Worm (Caenorhabditis elegans) whole organism, L4 larva: ENCODE measurements around the gene pqn-53.

ENCODE experiments used
- D1046.2 ChIP-seq: fragments of 200-800 bp; sonication (Bioruptor generic); IDR thresholded peaks from 2 replicates; pipeline ENCODE4 v1.3.6; 2022; ENCODE audit warnings: missing genetic modification characterization, missing compliant biosample characterization
- F44E2.7 ChIP-seq: fragments of 200-800 bp; sonication (Bioruptor generic); IDR thresholded peaks from 2 replicates; pipeline ENCODE4 v2.1.2; 2022; ENCODE audit warnings: missing genetic modification characterization, missing compliant biosample characterization
- F49E8.2 ChIP-seq: sonication (generic microtip); optimal IDR thresholded peaks from 2 replicates; lab custom pipeline; 2016; ENCODE audit warnings: missing compliant biosample characterization, mild to moderate bottlenecking, missing genetic modification characterization, borderline replicate concordance
- R02D3.7 ChIP-seq: fragments of 150-350 bp; sonication (generic microtip); optimal IDR thresholded peaks from 3 replicates; lab custom pipeline; 2014; ENCODE audit warnings: missing biosample characterization, missing genetic modification characterization
- Y105C5A.15 ChIP-seq: fragments of 200-800 bp; sonication (Bioruptor generic); IDR thresholded peaks from 2 replicates; pipeline ENCODE4 v1.3.6; 2022; ENCODE audit warnings: missing genetic modification characterization, missing compliant biosample characterization
- Y75B8A.6 ChIP-seq: fragments of 200-800 bp; sonication (Bioruptor generic); IDR thresholded peaks from 2 replicates; pipeline ENCODE4 v1.3.6; 2022; ENCODE audit warnings: missing genetic modification reagents, missing genetic modification characterization, missing compliant biosample characterization
- ceh-28 ChIP-seq: fragments of 150-350 bp; optimal IDR thresholded peaks from 2 replicates; lab custom pipeline; 2014; ENCODE audit warnings: missing biosample characterization, missing genetic modification reagents, missing genetic modification characterization
- ceh-44 ChIP-seq: fragments of 200-800 bp; sonication (Bioruptor generic); IDR thresholded peaks from 2 replicates; pipeline ENCODE4 v1.3.6; 2022; ENCODE audit warnings: missing genetic modification reagents, missing genetic modification characterization, missing compliant biosample characterization
- ces-1 ChIP-seq: fragments of 150-350 bp; sonication (generic microtip); optimal IDR thresholded peaks from 4 replicates; lab custom pipeline; 2014; ENCODE audit warnings: missing biosample characterization, missing genetic modification reagents, missing genetic modification characterization
- cey-2 ChIP-seq: sonication (generic microtip); optimal IDR thresholded peaks from 3 replicates; lab custom pipeline; 2017; ENCODE audit warnings: missing genetic modification characterization, mild to moderate bottlenecking, missing compliant biosample characterization, antibody characterized with exemption, borderline replicate concordance; ENCODE audit not compliant: insufficient read depth
- daf-19 ChIP-seq: fragments of 200-800 bp; sonication (Bioruptor generic); conservative IDR thresholded peaks from 2 replicates; pipeline ENCODE4 v1.3.6; 2022; ENCODE audit warnings: missing genetic modification characterization, missing compliant biosample characterization
- dmd-9 ChIP-seq: fragments of 200-800 bp; sonication (Bioruptor generic); IDR thresholded peaks from 2 replicates; pipeline ENCODE4 v1.3.6; 2022; ENCODE audit warnings: missing genetic modification reagents, missing genetic modification characterization, missing compliant biosample characterization
- duxl-1 ChIP-seq: sonication (generic microtip); optimal IDR thresholded peaks from 2 replicates; lab custom pipeline; 2016; ENCODE audit warnings: mild to moderate bottlenecking, missing genetic modification characterization, moderate library complexity, missing compliant biosample characterization; ENCODE audit not compliant: poor library complexity
- egl-27 ChIP-seq: sonication (generic microtip); optimal IDR thresholded peaks from 3 replicates; lab custom pipeline; 2017; ENCODE audit warnings: missing biosample characterization, missing genetic modification reagents, missing genetic modification characterization
- egl-43 ChIP-seq: fragments of 200-800 bp; sonication (Bioruptor generic); IDR thresholded peaks from 2 replicates; pipeline ENCODE4 v1.3.6; 2022; ENCODE audit warnings: missing genetic modification reagents, missing genetic modification characterization, missing compliant biosample characterization
- fkh-10 ChIP-seq: fragments of 150-350 bp; optimal IDR thresholded peaks from 2 replicates; lab custom pipeline; 2014; ENCODE audit warnings: missing biosample characterization, missing genetic modification reagents, missing genetic modification characterization
- hif-1 ChIP-seq, 2 experiments: sonication (generic microtip); optimal IDR thresholded peaks; 2 replicates each; lab custom pipeline; 2016 to 2017; ENCODE audit warnings: missing compliant biosample characterization in 2 of 2, missing genetic modification characterization in 2 of 2, missing genetic modification reagents in 2 of 2, missing genotype in 2 of 2, mild to moderate bottlenecking in 1 of 2
- hlh-11 ChIP-seq: fragments of 200-800 bp; sonication (Bioruptor generic); optimal IDR thresholded peaks from 2 replicates; lab custom pipeline; 2018; ENCODE audit warnings: mild to moderate bottlenecking, missing genetic modification characterization, missing compliant biosample characterization
- jun-1 ChIP-seq: fragments of 150-350 bp; optimal IDR thresholded peaks from 2 replicates; lab custom pipeline; 2014; ENCODE audit warnings: missing biosample characterization, missing genetic modification reagents, missing genetic modification characterization
- lin-38 ChIP-seq: fragments of 200-800 bp; sonication (Bioruptor generic); IDR thresholded peaks from 2 replicates; pipeline ENCODE4 v1.3.6; 2022; ENCODE audit warnings: missing genetic modification reagents, missing genetic modification characterization, missing compliant biosample characterization
- lin-39 ChIP-seq: fragments of 150-350 bp; optimal IDR thresholded peaks from 2 replicates; lab custom pipeline; 2014; ENCODE audit warnings: missing biosample characterization, missing genetic modification reagents, missing genetic modification characterization
- lir-3 ChIP-seq: sonication (generic microtip); optimal IDR thresholded peaks from 2 replicates; lab custom pipeline; 2016; ENCODE audit warnings: mild to moderate bottlenecking, missing genetic modification characterization, missing compliant biosample characterization
- lsy-2 ChIP-seq, 2 experiments: fragments of 150-350 bp in 1 of 2; sonication (generic microtip) in 1 of 2; optimal IDR thresholded peaks; 2 replicates each; lab custom pipeline; 2014 to 2017; ENCODE audit warnings: missing biosample characterization in 2 of 2, missing genetic modification characterization in 2 of 2
- madf-5 ChIP-seq, 2 experiments: fragments of 200-800 bp; sonication (Bioruptor generic); IDR thresholded peaks; 2 replicates each; pipeline ENCODE4 v1.3.6; 2022; ENCODE audit warnings: missing compliant biosample characterization in 2 of 2, missing genetic modification characterization in 2 of 2
- madf-9 ChIP-seq: fragments of 200-800 bp; sonication (Bioruptor generic); conservative IDR thresholded peaks from 2 replicates; pipeline ENCODE4 v1.3.6; 2022; ENCODE audit warnings: missing genetic modification reagents, missing genetic modification characterization, missing compliant biosample characterization
- mes-2 ChIP-seq: sonication (generic microtip); optimal IDR thresholded peaks from 2 replicates; lab custom pipeline; 2016; ENCODE audit warnings: missing genotype, mild to moderate bottlenecking, missing genetic modification characterization, missing compliant biosample characterization; ENCODE audit not compliant: poor library complexity, severe bottlenecking
- mxl-3 ChIP-seq: fragments of 200-800 bp; sonication (Bioruptor generic); optimal IDR thresholded peaks from 2 replicates; lab custom pipeline; 2018; ENCODE audit warnings: mild to moderate bottlenecking, missing genetic modification characterization, missing compliant biosample characterization
- nhr-237 ChIP-seq: sonication (generic microtip); optimal IDR thresholded peaks from 2 replicates; lab custom pipeline; 2017; ENCODE audit warnings: missing biosample characterization, missing genetic modification characterization
- nhr-25 ChIP-seq: sonication (generic microtip); optimal IDR thresholded peaks from 2 replicates; lab custom pipeline; 2017; ENCODE audit warnings: missing genetic modification characterization, mild to moderate bottlenecking, missing compliant biosample characterization, antibody characterized with exemption, moderate library complexity, borderline replicate concordance; ENCODE audit not compliant: insufficient read depth
- nhr-41 ChIP-seq: fragments of 200-800 bp; sonication (Bioruptor generic); IDR thresholded peaks from 2 replicates; pipeline ENCODE4 v1.3.6; 2022; ENCODE audit warnings: missing genetic modification reagents, missing genetic modification characterization, missing compliant biosample characterization
- nhr-77 ChIP-seq: fragments of 150-350 bp; optimal IDR thresholded peaks from 2 replicates; lab custom pipeline; 2014; ENCODE audit warnings: missing biosample characterization, missing genetic modification characterization
- skn-1 ChIP-seq: fragments of 150-350 bp; optimal IDR thresholded peaks from 2 replicates; lab custom pipeline; 2014; ENCODE audit warnings: missing biosample characterization, missing genetic modification characterization
- snpc-4 ChIP-seq: fragments of 150-350 bp; optimal IDR thresholded peaks from 2 replicates; lab custom pipeline; 2014; ENCODE audit warnings: missing biosample characterization, missing genetic modification characterization
- spr-1 ChIP-seq: sonication (generic microtip); optimal IDR thresholded peaks from 2 replicates; lab custom pipeline; 2016; ENCODE audit warnings: mild to moderate bottlenecking, missing genetic modification characterization, missing compliant biosample characterization
- zip-11 ChIP-seq: fragments of 200-800 bp; sonication (Bioruptor generic); IDR thresholded peaks from 2 replicates; pipeline ENCODE4 v1.3.6; 2022; ENCODE audit warnings: missing genetic modification characterization, missing compliant biosample characterization
- zip-2 ChIP-seq: fragments of 150-350 bp; optimal IDR thresholded peaks from 2 replicates; lab custom pipeline; 2014; ENCODE audit warnings: missing biosample characterization, missing genetic modification characterization

pqn-53 gene

ce11 chrV:12088773-12089172 lies 23.6 kb upstream of the pqn-53 start, which contains the start of gene R07B7.12:
TSS of gene R07B7.12 (plus strand) at chrV:12089073.
- no peak for TF ChIP-seq nhr-237 (tag; lab: Kevin White, UChicago)
- no peak for TF ChIP-seq nhr-41 (GFP tag; lab: Robert Waterston, UW)
- TF ChIP-seq ces-1 (GFP tag; lab: Kevin White, UChicago): no peak
- TF ChIP-seq F44E2.7 (GFP tag; lab: Robert Waterston, UW): no peak
- TF ChIP-seq F49E8.2 (tag; lab: Kevin White, UChicago): no peak
- TF ChIP-seq Y105C5A.15: no peak
- no peak for TF ChIP-seq nhr-77 (tag; lab: Kevin White, UChicago)
- TF ChIP-seq egl-43 (GFP tag; lab: Robert Waterston, UW): no peak
- TF ChIP-seq lsy-2 (tag; optimal IDR thresholded peaks at IDR 0.05; lab: Kevin White, UChicago): no peak
- no peak for TF ChIP-seq zip-2 (tag; lab: Kevin White, UChicago)
- no peak for TF ChIP-seq mxl-3
- no peak for TF ChIP-seq snpc-4
- TF ChIP-seq lin-38 (GFP tag; lab: Robert Waterston, UW): no peak
- TF ChIP-seq skn-1 (tag; lab: Kevin White, UChicago): no peak
- TF ChIP-seq duxl-1: no peak
- no peak for TF ChIP-seq hlh-11
- TF ChIP-seq madf-9 (GFP tag; lab: Robert Waterston, UW): no peak
- TF ChIP-seq, all 104 proteins: peak for 0

- no peak for TF ChIP-seq Y105C5A.15
These were observed 21.7 kb upstream of the pqn-53 start, which contains the start of gene gana-1 for ce11 chrV:12086934-12087333. TSS of gene gana-1 (plus strand) at chrV:12087234.

DNA sequence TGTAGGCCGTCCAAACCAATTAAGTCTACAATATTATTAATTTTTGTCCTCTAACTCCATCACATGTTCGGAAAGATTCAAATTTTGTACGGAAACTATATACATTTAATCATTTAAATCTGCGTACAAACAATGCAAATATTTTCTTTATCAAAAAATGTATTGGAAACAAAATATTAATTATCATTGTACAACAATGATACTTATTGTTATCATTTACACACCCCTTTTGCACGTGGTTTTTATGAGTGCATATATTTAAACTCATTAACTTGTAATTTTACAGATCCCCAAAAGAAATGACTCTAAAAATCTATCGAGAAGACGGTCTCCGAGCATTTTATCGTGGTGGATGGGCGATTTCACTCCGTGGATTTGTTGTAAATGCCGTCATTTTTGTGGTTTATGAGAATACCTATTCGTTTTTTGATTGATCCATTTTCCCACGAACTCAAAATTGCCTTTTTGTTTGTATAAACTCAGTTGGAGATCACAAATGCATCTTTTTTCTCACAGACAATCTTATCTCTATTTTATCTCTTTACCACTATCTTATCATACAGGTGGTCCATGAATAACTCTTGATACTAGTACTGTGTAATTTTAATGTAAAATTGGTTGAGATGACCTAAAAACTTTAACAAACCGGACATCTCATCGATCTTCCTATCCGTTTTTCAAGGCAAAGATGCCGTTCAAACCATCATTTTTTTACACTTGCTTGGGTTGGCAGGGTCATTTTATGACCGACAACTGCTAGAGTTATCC lies 20.9 kb upstream of the pqn-53 start:
- TF ChIP-seq nhr-41 (GFP tag; lab: Robert Waterston, UW) (no peak), lir-3 (no peak), daf-19 (no peak), hif-1 (tag; optimal IDR thresholded peaks at IDR 0.05; lab: Kevin White, UChicago) (no peak), ceh-28 (tag; lab: Kevin White, UChicago) (no peak), egl-27 (tag; lab: Kevin White, UChicago) (no peak), fkh-10 (GFP tag; lab: Kevin White, UChicago) (no peak), dmd-9 (no peak), madf-5 (GFP tag; IDR thresholded peaks at IDR 0.05; lab: Robert Waterston, UW) (no peak), R02D3.7 (no peak), spr-1 (tag; lab: Kevin White, UChicago) (no peak), nhr-25 (tag; lab: Kevin White, UChicago) (no peak), lin-39 (tag; lab: Kevin White, UChicago) (no peak), mes-2 (tag; lab: Kevin White, UChicago) (no peak), jun-1 (tag; lab: Kevin White, UChicago) (no peak), ceh-44 (GFP tag; lab: Robert Waterston, UW) (no peak), zip-11 (GFP tag; lab: Robert Waterston, UW) (no peak), cey-2 (tag; lab: Kevin White, UChicago) (no peak), Y75B8A.6 (GFP tag; lab: Robert Waterston, UW) (no peak), D1046.2 (GFP tag; lab: Robert Waterston, UW) (no peak)
